Fruit fly (Drosophila melanogaster) whole organism, embryonic: ENCODE results near the gene PsGEF.

Experiments
- ATbp ChIP-seq: fragments of 200-800 bp; sonication (Bioruptor generic); optimal IDR thresholded peaks from 2 replicates; lab custom pipeline; 2017; ENCODE audit warnings: missing biosample characterization, mild to moderate bottlenecking, missing genetic modification characterization, missing genetic modification reagents
- Adf1 ChIP-seq: fragments of 200-800 bp; sonication (Bioruptor generic); IDR thresholded peaks from 2 replicates; pipeline ENCODE4 v1.3.6; 2022; ENCODE audit warnings: missing biosample characterization, missing genetic modification characterization
- Blimp-1 ChIP-seq: fragments of 200-800 bp; sonication (Bioruptor generic); optimal IDR thresholded peaks from 3 replicates; lab custom pipeline; 2018; ENCODE audit warnings: missing biosample characterization, missing genetic modification characterization, mild to moderate bottlenecking, moderate library complexity, missing genetic modification reagents
- CG10209 ChIP-seq: fragments of 200-800 bp; sonication (Bioruptor generic); optimal IDR thresholded peaks from 3 replicates; lab custom pipeline; 2017; ENCODE audit warnings: missing biosample characterization, mild to moderate bottlenecking, missing genetic modification characterization, missing genetic modification reagents
- CG10431 ChIP-seq: fragments of 200-800 bp; sonication (Bioruptor generic); optimal IDR thresholded peaks from 3 replicates; lab custom pipeline; 2018; ENCODE audit warnings: missing biosample characterization, mild to moderate bottlenecking, missing genetic modification characterization
- CG11247 ChIP-seq: fragments of 200-800 bp; sonication (Bioruptor generic); IDR thresholded peaks from 2 replicates; pipeline ENCODE4 v1.3.6; 2022; ENCODE audit warnings: missing biosample characterization, missing genetic modification characterization
- CG13287 ChIP-seq: fragments of 200-800 bp; sonication (Bioruptor generic); IDR thresholded peaks from 2 replicates; pipeline ENCODE4 v1.3.6; 2022; ENCODE audit warnings: missing biosample characterization, missing genetic modification characterization; ENCODE audit not compliant: partially characterized antibody
- CG17328 ChIP-seq: fragments of 200-800 bp; sonication (Bioruptor generic); IDR thresholded peaks from 2 replicates; pipeline ENCODE4 v1.3.6; 2022; ENCODE audit warnings: missing biosample characterization, missing genetic modification characterization
- CG18764 ChIP-seq: fragments of 200-800 bp; sonication (Bioruptor generic); optimal IDR thresholded peaks from 3 replicates; lab custom pipeline; 2016; ENCODE audit warnings: missing biosample characterization, missing genetic modification characterization
- CG2678 ChIP-seq: fragments of 200-800 bp; sonication (Bioruptor generic); optimal IDR thresholded peaks from 3 replicates; lab custom pipeline; 2019; ENCODE audit warnings: missing biosample characterization, mild to moderate bottlenecking, missing genetic modification characterization, moderate library complexity
- CG2875 ChIP-seq: fragments of 200-800 bp; sonication (Bioruptor generic); optimal IDR thresholded peaks from 2 replicates; lab custom pipeline; 2017; ENCODE audit warnings: missing biosample characterization, mild to moderate bottlenecking, missing genetic modification characterization, missing genetic modification reagents
- CG31441 ChIP-seq: fragments of 200-800 bp; sonication (Bioruptor generic); IDR thresholded peaks from 2 replicates; pipeline ENCODE4 v1.3.6; 2022; ENCODE audit warnings: missing biosample characterization, missing genetic modification characterization
- CG3407 ChIP-seq: fragments of 200-800 bp; sonication (Bioruptor generic); optimal IDR thresholded peaks from 2 replicates; lab custom pipeline; 2018; ENCODE audit warnings: missing biosample characterization, mild to moderate bottlenecking, missing genetic modification characterization
- CG4854 ChIP-seq: fragments of 200-800 bp; sonication (Bioruptor generic); optimal IDR thresholded peaks from 2 replicates; lab custom pipeline; 2016; ENCODE audit warnings: missing biosample characterization, missing genetic modification characterization, inconsistent platforms
- CG6854 ChIP-seq: fragments of 200-800 bp; sonication (Bioruptor generic); optimal IDR thresholded peaks from 3 replicates; lab custom pipeline; 2017; ENCODE audit warnings: missing biosample characterization, mild to moderate bottlenecking, missing genetic modification characterization
- CG9727 ChIP-seq: fragments of 200-800 bp; sonication (Bioruptor generic); optimal IDR thresholded peaks from 3 replicates; lab custom pipeline; 2017; ENCODE audit warnings: missing biosample characterization, mild to moderate bottlenecking, missing genetic modification characterization
- Deaf1 ChIP-seq: fragments of 200-800 bp; optimal IDR thresholded peaks from 3 replicates; lab custom pipeline; 2019; ENCODE audit warnings: missing biosample characterization, mild to moderate bottlenecking, missing genetic modification characterization, moderate library complexity
- Dll ChIP-seq: fragments of 200-800 bp; sonication (Bioruptor generic); IDR thresholded peaks from 4 replicates; pipeline ENCODE4 v1.3.6; 2022; ENCODE audit warnings: missing biosample characterization, missing genetic modification characterization; ENCODE audit not compliant: partially characterized antibody
- Drgx ChIP-seq: fragments of 200-800 bp; sonication (Bioruptor generic); IDR thresholded peaks from 2 replicates; pipeline ENCODE4 v1.3.6; 2022; ENCODE audit warnings: missing biosample characterization, missing genetic modification characterization
- Ets65A ChIP-seq: fragments of 200-800 bp; sonication (Bioruptor generic); peaks from one replicate; lab custom pipeline; 2016; ENCODE audit warnings: missing biosample characterization, missing genetic modification characterization
- Fer2 ChIP-seq: fragments of 200-800 bp; sonication (Bioruptor generic); optimal IDR thresholded peaks from 2 replicates; lab custom pipeline; 2018; ENCODE audit warnings: missing biosample characterization, mild to moderate bottlenecking, missing genetic modification characterization, moderate library complexity
- Gug ChIP-seq: fragments of 200-800 bp; sonication (Bioruptor generic); IDR thresholded peaks from 4 replicates; pipeline ENCODE4 v1.3.6; 2022; ENCODE audit warnings: missing biosample characterization, missing genetic modification characterization
- H2.0 ChIP-seq: fragments of 200-800 bp; sonication (Bioruptor generic); IDR thresholded peaks from 2 replicates; pipeline ENCODE4 v1.3.6; 2022; ENCODE audit warnings: missing biosample characterization, missing genetic modification characterization
- Hr51 ChIP-seq, 2 experiments: fragments of 200-800 bp; sonication (Bioruptor generic); optimal IDR thresholded peaks; 2 replicates in 1 of 2; 3 replicates in 1 of 2; lab custom pipeline; 2016 to 2018; ENCODE audit warnings: missing biosample characterization in 2 of 2, missing genetic modification characterization in 2 of 2, mild to moderate bottlenecking in 1 of 2, moderate library complexity in 1 of 2
- Jarid2 ChIP-seq: fragments of 200-800 bp; sonication (Bioruptor generic); optimal IDR thresholded peaks from 3 replicates; lab custom pipeline; 2017; ENCODE audit warnings: mild to moderate bottlenecking, missing biosample characterization, missing genetic modification reagents, missing genetic modification characterization
- Neu2 ChIP-seq: fragments of 200-800 bp; sonication (Bioruptor generic); optimal IDR thresholded peaks from 3 replicates; lab custom pipeline; 2016; ENCODE audit warnings: missing biosample characterization, missing genetic modification characterization, borderline replicate concordance
- Oli ChIP-seq: fragments of 200-800 bp; sonication (Bioruptor generic); optimal IDR thresholded peaks from 2 replicates; lab custom pipeline; 2018; ENCODE audit warnings: missing biosample characterization, mild to moderate bottlenecking, missing genetic modification characterization, moderate library complexity
- PHDP ChIP-seq: fragments of 200-800 bp; sonication (Bioruptor generic); optimal IDR thresholded peaks from 3 replicates; lab custom pipeline; 2018; ENCODE audit warnings: missing biosample characterization, mild to moderate bottlenecking, missing genetic modification characterization, moderate library complexity
- Sox102F ChIP-seq: fragments of 200-800 bp; sonication (Bioruptor generic); optimal IDR thresholded peaks from 2 replicates; lab custom pipeline; 2018; ENCODE audit warnings: missing biosample characterization, mild to moderate bottlenecking, missing genetic modification characterization, moderate library complexity
- Usf ChIP-seq: fragments of 200-800 bp; sonication (Bioruptor generic); optimal IDR thresholded peaks from 2 replicates; lab custom pipeline; 2017; ENCODE audit warnings: missing genotype, missing biosample characterization, missing genetic modification characterization
- aop ChIP-seq: fragments of 200-800 bp; sonication (Bioruptor generic); IDR thresholded peaks from 2 replicates; pipeline ENCODE4 v1.3.6; 2022; ENCODE audit warnings: missing biosample characterization, missing genetic modification characterization
- bigmax ChIP-seq: fragments of 200-800 bp; sonication (Bioruptor generic); optimal IDR thresholded peaks from 2 replicates; lab custom pipeline; 2018; ENCODE audit warnings: missing biosample characterization, mild to moderate bottlenecking, missing genetic modification characterization
- bsh ChIP-seq, 2 experiments: fragments of 200-800 bp; sonication (Bioruptor generic); optimal IDR thresholded peaks; 2 replicates each; lab custom pipeline; 2017 to 2018; ENCODE audit warnings: mild to moderate bottlenecking in 2 of 2, missing biosample characterization in 2 of 2, missing genetic modification characterization in 2 of 2, moderate library complexity in 1 of 2
- dysf ChIP-seq: fragments of 200-800 bp; sonication (Bioruptor generic); IDR thresholded peaks from 3 replicates; pipeline ENCODE4 v1.3.6; 2022; ENCODE audit warnings: missing biosample characterization, missing genetic modification characterization
- exex ChIP-seq: fragments of 200-800 bp; sonication (Bioruptor generic); optimal IDR thresholded peaks from 4 replicates; lab custom pipeline; 2018; ENCODE audit warnings: missing biosample characterization, mild to moderate bottlenecking, missing genetic modification characterization, moderate library complexity
- gce ChIP-seq: fragments of 200-800 bp; sonication (Bioruptor generic); IDR thresholded peaks from 3 replicates; pipeline ENCODE4 v1.3.6; 2022; ENCODE audit warnings: missing biosample characterization, missing genetic modification characterization
- gcm2 ChIP-seq: fragments of 200-800 bp; sonication (Bioruptor generic); optimal IDR thresholded peaks from 2 replicates; lab custom pipeline; 2016; ENCODE audit warnings: missing biosample characterization, missing genetic modification characterization
- gsb ChIP-seq: fragments of 200-800 bp; sonication (Bioruptor generic); IDR thresholded peaks from 2 replicates; pipeline ENCODE4 v1.3.6; 2022; ENCODE audit warnings: missing biosample characterization, missing genetic modification characterization
- ind ChIP-seq: fragments of 200-800 bp; sonication (Bioruptor generic); optimal IDR thresholded peaks from 3 replicates; lab custom pipeline; 2016; ENCODE audit warnings: missing biosample characterization, missing genetic modification characterization
- inv ChIP-seq: fragments of 200-800 bp; sonication (Bioruptor generic); IDR thresholded peaks from 2 replicates; pipeline ENCODE4 v1.3.6; 2022; ENCODE audit warnings: missing biosample characterization, missing genetic modification characterization; ENCODE audit not compliant: partially characterized antibody
- lab ChIP-seq: fragments of 200-800 bp; sonication (Bioruptor generic); optimal IDR thresholded peaks from 3 replicates; lab custom pipeline; 2017; ENCODE audit warnings: missing biosample characterization, missing genetic modification characterization, mild to moderate bottlenecking, moderate library complexity, missing genetic modification reagents
- nerfin-1 ChIP-seq: fragments of 200-800 bp; sonication (Bioruptor generic); optimal IDR thresholded peaks from 3 replicates; lab custom pipeline; 2019; ENCODE audit warnings: missing biosample characterization, mild to moderate bottlenecking, missing genetic modification characterization, moderate library complexity
- prd ChIP-seq, 3 experiments: fragments of >200 bp in 2 of 3; fragments of 200-800 bp in 1 of 3; sonication (Bioruptor generic) in 1 of 3; optimal IDR thresholded peaks in 2 of 3; IDR thresholded peaks in 1 of 3; 2 replicates in 2 of 3; 3 replicates in 1 of 3; pipeline versions ENCODE4 v1.3.6 to Lab custom; 2017 to 2022; ENCODE audit warnings: missing biosample characterization in 1 of 3, missing genetic modification characterization in 1 of 3
- sens ChIP-seq: fragments of 200-800 bp; sonication (Bioruptor generic); peaks from one replicate; lab custom pipeline; 2016; ENCODE audit warnings: missing biosample characterization, missing genetic modification characterization
- sisA ChIP-seq: fragments of 200-800 bp; sonication (Bioruptor generic); IDR thresholded peaks from 2 replicates; pipeline ENCODE4 v1.3.6; 2022; ENCODE audit warnings: missing biosample characterization, missing genetic modification characterization
- slbo ChIP-seq: fragments of 200-800 bp; sonication (Bioruptor generic); IDR thresholded peaks from 2 replicates; pipeline ENCODE4 v1.3.6; 2022; ENCODE audit warnings: missing biosample characterization, missing genetic modification characterization
- usp ChIP-seq: fragments of >200 bp; optimal IDR thresholded peaks from 2 replicates; lab custom pipeline; 2017; ENCODE audit warnings: missing biosample characterization, missing genetic modification characterization
- vfl ChIP-seq: fragments of 200-800 bp; sonication (Bioruptor generic); optimal IDR thresholded peaks from 2 replicates; lab custom pipeline; 2016; ENCODE audit warnings: missing biosample characterization, missing genetic modification characterization
- vvl ChIP-seq: fragments of 200-800 bp; sonication (Bioruptor generic); IDR thresholded peaks from 2 replicates; pipeline ENCODE4 v1.3.6; 2022; ENCODE audit warnings: missing biosample characterization, missing genetic modification characterization

Gene PsGEF

DNA sequence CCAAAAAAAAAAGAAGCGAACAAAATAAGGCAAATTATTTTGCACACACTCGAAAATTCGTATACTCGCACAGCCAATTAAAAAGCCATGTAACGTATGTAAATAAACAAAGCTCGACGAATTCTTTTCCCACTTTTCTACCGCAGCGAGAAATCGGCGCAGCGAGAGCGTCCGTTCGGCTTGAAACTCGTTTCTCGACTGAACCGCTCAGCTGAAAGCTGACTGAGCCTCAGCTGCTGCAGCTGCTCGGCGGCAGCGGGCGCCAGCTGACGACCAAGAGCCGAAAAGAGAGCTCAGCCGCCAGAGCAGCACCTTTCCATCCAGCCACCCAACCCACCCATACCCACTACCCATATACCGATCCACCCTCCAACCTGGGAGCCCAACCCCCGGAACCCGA lies 21.3 kb downstream of the PsGEF start, which contains the start of gene CG2841 (continued):
- TF ChIP-seq CG10431 (GFP tag; lab: Kevin White, UChicago) = peak; percentile 79
- 0 out of 4 replicates have a peak, but pooled peaks have one; percentile 22 for TF ChIP-seq Dll (GFP tag; lab: Robert Waterston, UW)
- TF ChIP-seq Usf (GFP tag; lab: Kevin White, UChicago) = no peak
- TF ChIP-seq CG18764 = no peak
- no peak for TF ChIP-seq Gug
- peak; percentile 61 for TF ChIP-seq Jarid2 (GFP tag; lab: Kevin White, UChicago)
- no peak for TF ChIP-seq Fer2 (tag; lab: Kevin White, UChicago)
- no peak for TF ChIP-seq bigmax (GFP tag; lab: Kevin White, UChicago)
- TF ChIP-seq Ets65A (GFP tag; lab: Kevin White, UChicago) = no peak
- TF ChIP-seq CG13287 (GFP tag; lab: Robert Waterston, UW) = peak; percentile 21; the same call in 1 of the 2 replicates
- TF ChIP-seq usp (GFP tag; lab: Kevin White, UChicago) = no peak
- TF ChIP-seq exex = no peak
- no peak for TF ChIP-seq CG3407 (GFP tag; lab: Kevin White, UChicago)
- TF ChIP-seq gsb (GFP tag; lab: Robert Waterston, UW) = no peak
- TF ChIP-seq CG4854 = no peak
- no peak for TF ChIP-seq inv (GFP tag; lab: Robert Waterston, UW)
- no peak for TF ChIP-seq gce (GFP tag; lab: Robert Waterston, UW)
- TF ChIP-seq CG17328 (GFP tag; lab: Robert Waterston, UW) = no peak
- peak; percentile 72 for TF ChIP-seq Adf1 (GFP tag; lab: Robert Waterston, UW)
- TF ChIP-seq Deaf1 = peak; percentile 18
- no peak for TF ChIP-seq sisA
- no peak for TF ChIP-seq aop

DNA sequence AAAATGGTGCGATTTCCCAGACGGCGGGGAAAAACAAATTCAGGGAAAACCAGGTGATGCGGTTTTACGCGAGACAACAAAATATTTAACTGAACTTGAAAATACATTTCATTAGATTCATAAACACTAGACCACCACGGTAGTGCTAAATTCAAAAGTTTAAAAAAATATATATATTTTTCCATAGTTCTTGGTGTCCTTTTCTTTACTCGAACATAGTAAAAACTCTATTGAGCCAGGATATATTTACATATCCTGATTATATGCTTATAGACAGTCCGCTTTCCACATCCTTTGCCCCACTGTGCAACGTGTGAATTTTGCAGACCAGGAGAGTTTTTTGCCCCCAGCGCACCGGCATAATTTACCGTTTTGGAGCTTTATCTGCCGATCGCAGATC lies 22.1 kb downstream of the PsGEF start:
- no peak for TF ChIP-seq prd (optimal IDR thresholded peaks at IDR 0.05; lab: Kevin White, UChicago)
- peak; percentile 47; the same call in 1 of the 3 replicates for TF ChIP-seq prd (GFP tag; IDR thresholded peaks at IDR 0.05; lab: Robert Waterston, UW)
- peak; percentile 25 for TF ChIP-seq CG2678 (tag; lab: Kevin White, UChicago)
- TF ChIP-seq sens (GFP tag; lab: Kevin White, UChicago) = peak; percentile 79
- TF ChIP-seq CG17328 (GFP tag; lab: Robert Waterston, UW) = peak; percentile 37; the same call in 1 of the 2 replicates
- TF ChIP-seq Oli = peak; percentile 38
- TF ChIP-seq nerfin-1 = no peak
- TF ChIP-seq vfl (GFP tag; lab: Kevin White, UChicago) = no peak
- TF ChIP-seq Drgx (GFP tag; lab: Robert Waterston, UW) = peak; percentile 55; the same call in 1 of the 2 replicates
- TF ChIP-seq ind (GFP tag; lab: Kevin White, UChicago) = peak; percentile 4
- TF ChIP-seq dysf (GFP tag; lab: Robert Waterston, UW) = 0 out of 3 replicates have a peak, but pooled peaks have one; percentile 29
- peak; percentile 54 for TF ChIP-seq Sox102F (GFP tag; lab: Kevin White, UChicago)
- peak; percentile 10 for TF ChIP-seq CG10209 (GFP tag; lab: Kevin White, UChicago)
- TF ChIP-seq Hr51 (GFP tag; optimal IDR thresholded peaks at IDR 0.05; lab: Kevin White, UChicago) = peak in 1 of 2 experiments; percentile 33
- TF ChIP-seq CG11247 (GFP tag; lab: Robert Waterston, UW) = no peak
- TF ChIP-seq vvl (GFP tag; lab: Robert Waterston, UW) = no peak
- TF ChIP-seq CG9727 (GFP tag; lab: Kevin White, UChicago) = peak; percentile 18
- TF ChIP-seq CG2875 = peak; percentile 0
- TF ChIP-seq slbo = 0 out of 2 replicates have a peak, but pooled peaks have one; percentile 15
- TF ChIP-seq ATbp = peak; percentile 16
- peak; percentile 8 for TF ChIP-seq lab (GFP tag; lab: Kevin White, UChicago)
- TF ChIP-seq H2.0 (GFP tag; lab: Robert Waterston, UW) = 0 out of 2 replicates have a peak, but pooled peaks have one; percentile 32
- 0 out of 2 replicates have a peak, but pooled peaks have one; percentile 32 for TF ChIP-seq CG31441 (GFP tag; lab: Robert Waterston, UW)
- TF ChIP-seq CG6854 (GFP tag; lab: Kevin White, UChicago) = no peak
- TF ChIP-seq bsh (GFP tag; optimal IDR thresholded peaks at IDR 0.05; lab: Kevin White, UChicago) = peak; percentile 1 to 23
- TF ChIP-seq Blimp-1 = peak; percentile 14
- TF ChIP-seq PHDP = peak; percentile 4
- no peak for TF ChIP-seq gcm2 (GFP tag; lab: Kevin White, UChicago)
- no peak for TF ChIP-seq Neu2 (GFP tag; lab: Kevin White, UChicago)
